Fruit fly (Drosophila melanogaster) whole organism, embryonic: Measurements from ENCODE around the gene CG33230.
A peak's percentile ranks its signal among the peaks of the same experiment; 100 is the strongest.

Experiments
- Antp ChIP-seq: fragments of 200-800 bp; sonication (Bioruptor generic); optimal IDR thresholded peaks from 3 replicates; lab custom pipeline; 2016; ENCODE audit warnings: missing biosample characterization, missing genetic modification characterization
- Atf-2 ChIP-seq: fragments of 200-800 bp; sonication (Bioruptor generic); optimal IDR thresholded peaks from 2 replicates; lab custom pipeline; 2016; ENCODE audit warnings: missing biosample characterization, missing genetic modification characterization
- Bdp1 ChIP-seq: fragments of 200-800 bp; sonication (Bioruptor generic); optimal IDR thresholded peaks from 3 replicates; lab custom pipeline; 2016; ENCODE audit warnings: missing biosample characterization, missing genetic modification characterization
- BtbVII ChIP-seq: fragments of 200-800 bp; sonication (Bioruptor generic); optimal IDR thresholded peaks from 3 replicates; lab custom pipeline; 2017; ENCODE audit warnings: missing biosample characterization, mild to moderate bottlenecking, missing genetic modification characterization
- C15 ChIP-seq: fragments of 200-800 bp; sonication (Bioruptor generic); IDR thresholded peaks from 3 replicates; pipeline ENCODE4 v1.3.6; 2022; ENCODE audit warnings: missing biosample characterization, missing genetic modification characterization
- CG10654 ChIP-seq: fragments of 200-800 bp; sonication (Bioruptor generic); optimal IDR thresholded peaks from 2 replicates; lab custom pipeline; 2016; ENCODE audit warnings: missing biosample characterization, missing genetic modification characterization
- CG11560 ChIP-seq: fragments of 200-800 bp; sonication (Bioruptor generic); IDR thresholded peaks from 3 replicates; pipeline ENCODE4 v1.3.6; 2022; ENCODE audit warnings: missing biosample characterization, missing genetic modification characterization
- CG11723 ChIP-seq: fragments of 200-800 bp; sonication (Bioruptor generic); optimal IDR thresholded peaks from 2 replicates; lab custom pipeline; 2017; ENCODE audit warnings: missing biosample characterization, mild to moderate bottlenecking, missing genetic modification characterization
- CG13624 ChIP-seq: fragments of 200-800 bp; sonication (Bioruptor generic); optimal IDR thresholded peaks from 2 replicates; lab custom pipeline; 2016; ENCODE audit warnings: missing biosample characterization, missing genetic modification characterization
- CG1602 ChIP-seq: fragments of 200-800 bp; sonication (Bioruptor generic); optimal IDR thresholded peaks from 3 replicates; lab custom pipeline; 2016; ENCODE audit warnings: missing biosample characterization, missing genetic modification characterization
- CG16863 ChIP-seq: fragments of 200-800 bp; sonication (Bioruptor generic); optimal IDR thresholded peaks from 3 replicates; lab custom pipeline; 2016; ENCODE audit warnings: missing biosample characterization, missing genetic modification characterization
- CG18619 ChIP-seq: fragments of 200-800 bp; sonication (Bioruptor generic); optimal IDR thresholded peaks from 3 replicates; lab custom pipeline; 2017; ENCODE audit warnings: missing biosample characterization, mild to moderate bottlenecking, missing genetic modification characterization
- CG18764 ChIP-seq: fragments of 200-800 bp; sonication (Bioruptor generic); optimal IDR thresholded peaks from 3 replicates; lab custom pipeline; 2016; ENCODE audit warnings: missing biosample characterization, missing genetic modification characterization
- CG30403 ChIP-seq: fragments of 200-800 bp; sonication (Bioruptor generic); optimal IDR thresholded peaks from 3 replicates; lab custom pipeline; 2016; ENCODE audit warnings: missing biosample characterization, missing genetic modification characterization
- CG32532 ChIP-seq: fragments of 200-800 bp; sonication (Bioruptor generic); IDR thresholded peaks from 2 replicates; pipeline ENCODE4 v1.3.6; 2022; ENCODE audit warnings: missing biosample characterization, missing genetic modification characterization
- CG32767 ChIP-seq: fragments of 200-800 bp; sonication (Bioruptor generic); IDR thresholded peaks from 2 replicates; pipeline ENCODE4 v1.3.6; 2022; ENCODE audit warnings: missing biosample characterization, missing genetic modification characterization
- CG33213 ChIP-seq: fragments of 200-800 bp; sonication (Bioruptor generic); optimal IDR thresholded peaks from 3 replicates; lab custom pipeline; 2016; ENCODE audit warnings: missing biosample characterization, missing genetic modification characterization
- CG3407 ChIP-seq: fragments of 200-800 bp; sonication (Bioruptor generic); optimal IDR thresholded peaks from 2 replicates; lab custom pipeline; 2018; ENCODE audit warnings: missing biosample characterization, mild to moderate bottlenecking, missing genetic modification characterization
- CG3847 ChIP-seq: fragments of 200-800 bp; sonication (Bioruptor generic); IDR thresholded peaks from 2 replicates; pipeline ENCODE4 v1.3.6; 2022; ENCODE audit warnings: missing biosample characterization, missing genetic modification characterization
- CG43689 ChIP-seq: fragments of 200-800 bp; sonication (Bioruptor generic); IDR thresholded peaks from 2 replicates; pipeline ENCODE4 v1.3.6; 2022; ENCODE audit warnings: missing biosample characterization, missing genetic modification characterization
- CG4730 ChIP-seq: fragments of 200-800 bp; sonication (Bioruptor generic); IDR thresholded peaks from 2 replicates; pipeline ENCODE4 v1.3.6; 2022; ENCODE audit warnings: missing biosample characterization, missing genetic modification characterization
- CG6254 ChIP-seq: fragments of 200-800 bp; sonication (Bioruptor generic); optimal IDR thresholded peaks from 3 replicates; lab custom pipeline; 2017; ENCODE audit warnings: mild to moderate bottlenecking, missing biosample characterization, missing genetic modification reagents, missing genetic modification characterization
- CG6765 ChIP-seq: fragments of 200-800 bp; sonication (Bioruptor generic); optimal IDR thresholded peaks from 3 replicates; lab custom pipeline; 2017; ENCODE audit warnings: missing biosample characterization, mild to moderate bottlenecking, missing genetic modification characterization
- CG8281 ChIP-seq: fragments of 200-800 bp; sonication (Bioruptor generic); optimal IDR thresholded peaks from 2 replicates; lab custom pipeline; 2018; ENCODE audit warnings: missing biosample characterization, mild to moderate bottlenecking, missing genetic modification characterization, moderate library complexity
- CG9876 ChIP-seq: fragments of 200-800 bp; sonication (Bioruptor generic); optimal IDR thresholded peaks from 2 replicates; lab custom pipeline; 2016; ENCODE audit warnings: missing biosample characterization, missing genetic modification characterization
- Deaf1 ChIP-seq: fragments of 200-800 bp; optimal IDR thresholded peaks from 3 replicates; lab custom pipeline; 2019; ENCODE audit warnings: missing biosample characterization, mild to moderate bottlenecking, missing genetic modification characterization, moderate library complexity
- GATAe ChIP-seq: fragments of 200-800 bp; sonication (Bioruptor generic); conservative IDR thresholded peaks from 2 replicates; pipeline ENCODE4 v1.3.6; 2022; ENCODE audit warnings: missing biosample characterization, missing genetic modification characterization
- HHEX ChIP-seq: fragments of 200-800 bp; sonication (Bioruptor generic); optimal IDR thresholded peaks from 3 replicates; lab custom pipeline; 2017; ENCODE audit warnings: missing biosample characterization, mild to moderate bottlenecking, missing genetic modification characterization, missing genetic modification reagents
- Sox100B ChIP-seq: fragments of 200-800 bp; sonication (Bioruptor generic); optimal IDR thresholded peaks from 3 replicates; lab custom pipeline; 2018; ENCODE audit warnings: missing biosample characterization, mild to moderate bottlenecking, missing genetic modification characterization
- Vsx1 ChIP-seq: fragments of 200-800 bp; sonication (Bioruptor generic); optimal IDR thresholded peaks from 2 replicates; lab custom pipeline; 2017; ENCODE audit warnings: missing biosample characterization, mild to moderate bottlenecking, missing genetic modification characterization, missing genetic modification reagents
- cas ChIP-seq: fragments of 200-800 bp; sonication (Bioruptor generic); IDR thresholded peaks from 2 replicates; pipeline ENCODE4 v1.3.6; 2022; ENCODE audit warnings: missing biosample characterization, missing genetic modification characterization
- chm ChIP-seq: fragments of 200-800 bp; sonication (Bioruptor generic); IDR thresholded peaks from 2 replicates; pipeline ENCODE4 v1.3.6; 2022; ENCODE audit warnings: missing biosample characterization, missing genetic modification characterization
- chn ChIP-seq: fragments of 200-800 bp; sonication (Bioruptor generic); optimal IDR thresholded peaks from 2 replicates; lab custom pipeline; 2016; ENCODE audit warnings: missing biosample characterization, missing genetic modification characterization
- ci ChIP-seq: fragments of 200-800 bp; sonication (Bioruptor generic); IDR thresholded peaks from 3 replicates; pipeline ENCODE4 v1.3.6; 2022; ENCODE audit warnings: missing biosample characterization, missing genetic modification characterization
- eyg ChIP-seq: fragments of 200-800 bp; sonication (Bioruptor generic); optimal IDR thresholded peaks from 3 replicates; lab custom pipeline; 2016; ENCODE audit warnings: missing biosample characterization, missing genetic modification characterization
- gce ChIP-seq: fragments of 200-800 bp; sonication (Bioruptor generic); IDR thresholded peaks from 3 replicates; pipeline ENCODE4 v1.3.6; 2022; ENCODE audit warnings: missing biosample characterization, missing genetic modification characterization
- gcm2 ChIP-seq: fragments of 200-800 bp; sonication (Bioruptor generic); optimal IDR thresholded peaks from 2 replicates; lab custom pipeline; 2016; ENCODE audit warnings: missing biosample characterization, missing genetic modification characterization
- ken ChIP-seq: fragments of 200-800 bp; sonication (Bioruptor generic); IDR thresholded peaks from 3 replicates; pipeline ENCODE4 v1.3.6; 2022; ENCODE audit warnings: missing biosample characterization, missing genetic modification characterization
- lab ChIP-seq: fragments of 200-800 bp; sonication (Bioruptor generic); optimal IDR thresholded peaks from 3 replicates; lab custom pipeline; 2017; ENCODE audit warnings: missing biosample characterization, missing genetic modification characterization, mild to moderate bottlenecking, moderate library complexity, missing genetic modification reagents
- lmd ChIP-seq: fragments of 200-800 bp; sonication (Bioruptor generic); IDR thresholded peaks from 2 replicates; pipeline ENCODE4 v1.3.6; 2022; ENCODE audit warnings: missing biosample characterization, missing genetic modification characterization
- nau ChIP-seq: fragments of 200-800 bp; sonication (Bioruptor generic); optimal IDR thresholded peaks from 3 replicates; lab custom pipeline; 2017; ENCODE audit warnings: missing biosample characterization, mild to moderate bottlenecking, missing genetic modification characterization, missing genetic modification reagents
- nerfin-2 ChIP-seq: fragments of 200-800 bp; sonication (Bioruptor generic); IDR thresholded peaks from 2 replicates; pipeline ENCODE4 v1.3.6; 2022; ENCODE audit warnings: missing biosample characterization, missing genetic modification characterization; ENCODE audit not compliant: partially characterized antibody
- odd ChIP-seq: fragments of 200-800 bp; sonication (Bioruptor generic); optimal IDR thresholded peaks from 2 replicates; lab custom pipeline; 2017; ENCODE audit warnings: missing biosample characterization, mild to moderate bottlenecking, missing genetic modification characterization
- peb ChIP-seq: fragments of 200-800 bp; sonication (Bioruptor generic); IDR thresholded peaks from 2 replicates; pipeline ENCODE4 v1.3.6; 2022; ENCODE audit warnings: missing biosample characterization, missing genetic modification characterization
- pfk ChIP-seq: fragments of 200-800 bp; sonication (Bioruptor generic); optimal IDR thresholded peaks from 2 replicates; lab custom pipeline; 2018; ENCODE audit warnings: missing biosample characterization, mild to moderate bottlenecking, missing genetic modification characterization, moderate library complexity
- ranshi ChIP-seq: fragments of 200-800 bp; sonication (Bioruptor generic); IDR thresholded peaks from 2 replicates; pipeline ENCODE4 v1.3.6; 2022; ENCODE audit warnings: missing biosample characterization, missing genetic modification characterization
- repo ChIP-seq: fragments of 200-800 bp; sonication (Bioruptor generic); optimal IDR thresholded peaks from 2 replicates; lab custom pipeline; 2016; ENCODE audit warnings: missing biosample characterization, missing genetic modification characterization
- run ChIP-seq: fragments of 200-800 bp; sonication (Bioruptor generic); optimal IDR thresholded peaks from 3 replicates; lab custom pipeline; 2018; ENCODE audit warnings: missing biosample characterization, mild to moderate bottlenecking, missing genetic modification characterization
- tna ChIP-seq: fragments of 200-800 bp; sonication (Bioruptor generic); IDR thresholded peaks from 2 replicates; pipeline ENCODE4 v1.3.6; 2022; ENCODE audit warnings: missing biosample characterization, missing genetic modification characterization; ENCODE audit not compliant: partially characterized antibody
- trem ChIP-seq: fragments of 200-800 bp; optimal IDR thresholded peaks from 3 replicates; lab custom pipeline; 2019; ENCODE audit warnings: missing biosample characterization, mild to moderate bottlenecking, missing genetic modification characterization, moderate library complexity

Gene CG33230

DNA sequence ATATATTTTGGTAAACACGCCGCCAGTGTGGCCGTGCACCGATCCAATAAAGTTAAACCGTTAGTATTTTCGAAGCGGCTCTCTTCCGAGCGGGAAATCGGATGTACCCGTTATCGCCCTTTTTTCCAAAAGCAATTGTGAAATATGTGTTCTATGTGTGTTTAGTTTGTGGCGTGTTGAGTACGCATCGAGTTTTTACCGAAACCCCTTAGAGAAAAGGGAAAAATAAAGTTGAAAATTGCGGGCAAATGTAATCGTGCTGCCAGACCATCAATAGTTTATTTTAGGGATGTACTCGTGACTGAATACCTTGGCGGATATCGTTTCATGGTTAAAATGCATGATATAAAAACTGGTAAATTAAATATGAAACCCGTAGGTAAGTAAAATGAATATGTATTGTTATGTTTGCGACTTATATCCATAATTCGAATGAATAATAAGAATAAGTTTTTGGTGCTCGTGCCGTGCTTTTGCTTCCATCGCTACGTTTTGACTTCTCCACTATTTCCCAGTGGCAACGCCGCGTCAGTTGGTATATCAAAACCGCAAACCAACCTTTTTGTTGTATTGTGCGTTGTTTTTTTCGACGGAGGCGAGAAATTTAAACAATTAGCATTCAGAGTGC, 21.1 kb downstream of the CG33230 start, which contains the start of the genes Mettl2 and Bgb (continued):
- TF ChIP-seq CG3847 (GFP tag; lab: Robert Waterston, UW) (peak; percentile 82), nau (no peak), Deaf1 (tag; lab: Kevin White, UChicago) (peak; percentile 27), chm (GFP tag; lab: Robert Waterston, UW) (0 out of 2 replicates have a peak, but pooled peaks have one; percentile 35), repo (GFP tag; lab: Kevin White, UChicago) (peak; percentile 45), CG33213 (peak; percentile 65), CG4730 (GFP tag; lab: Robert Waterston, UW) (peak; percentile 77), CG43689 (GFP tag; lab: Robert Waterston, UW) (no peak), CG6765 (GFP tag; lab: Kevin White, UChicago) (peak; percentile 34), CG13624 (GFP tag; lab: Kevin White, UChicago) (peak; percentile 78), ranshi (GFP tag; lab: Robert Waterston, UW) (peak; percentile 85; the same call in 1 of the 2 replicates), odd (no peak), CG32767 (GFP tag; lab: Robert Waterston, UW) (peak; percentile 86), CG16863 (GFP tag; lab: Kevin White, UChicago) (peak; percentile 49), Atf-2 (GFP tag; lab: Kevin White, UChicago) (peak; percentile 64), CG18764 (peak; percentile 72), CG18619 (GFP tag; lab: Kevin White, UChicago) (peak; percentile 56), pfk (no peak), ci (GFP tag; lab: Robert Waterston, UW) (peak; percentile 66; the same call in 2 of the 3 replicates), CG11723 (GFP tag; lab: Kevin White, UChicago) (no peak), Antp (GFP tag; lab: Kevin White, UChicago) (peak; percentile 87), CG6254 (GFP tag; lab: Kevin White, UChicago) (peak; percentile 51), gcm2 (GFP tag; lab: Kevin White, UChicago) (no peak), Vsx1 (GFP tag; lab: Kevin White, UChicago) (no peak), Bdp1 (GFP tag; lab: Kevin White, UChicago) (peak; percentile 39), run (peak; percentile 81), gce (no peak), CG8281 (tag; lab: Kevin White, UChicago) (no peak), CG32532 (GFP tag; lab: Robert Waterston, UW) (peak; percentile 83), ken (GFP tag; lab: Robert Waterston, UW) (peak; percentile 76), BtbVII (GFP tag; lab: Kevin White, UChicago) (peak; percentile 8), C15 (GFP tag; lab: Robert Waterston, UW) (peak; percentile 46; the same call in 1 of the 3 replicates), CG1602 (peak; percentile 76), cas (GFP tag; lab: Robert Waterston, UW) (peak; percentile 75), CG11560 (tag; lab: Robert Waterston, UW) (peak; percentile 71), CG9876 (GFP tag; lab: Kevin White, UChicago) (peak; percentile 62), tna (0 out of 2 replicates have a peak, but pooled peaks have one; percentile 9), lmd (GFP tag; lab: Robert Waterston, UW) (peak; percentile 89), Sox100B (GFP tag; lab: Kevin White, UChicago) (no peak), nerfin-2 (no peak), chn (peak; percentile 78), CG10654 (GFP tag; lab: Kevin White, UChicago) (peak; percentile 68), lab (peak; percentile 78), GATAe (peak; percentile 70), eyg (peak; percentile 73), trem (tag; lab: Kevin White, UChicago) (peak; percentile 78), HHEX (peak; percentile 32), CG3407 (peak; percentile 18), peb (GFP tag; lab: Robert Waterston, UW) (peak; percentile 38; the same call in 1 of the 2 replicates), CG30403 (GFP tag; lab: Kevin White, UChicago) (peak; percentile 92)
